Worm (Caenorhabditis elegans): ENCODE data around the gene Y47D3B.12.

DNA sequence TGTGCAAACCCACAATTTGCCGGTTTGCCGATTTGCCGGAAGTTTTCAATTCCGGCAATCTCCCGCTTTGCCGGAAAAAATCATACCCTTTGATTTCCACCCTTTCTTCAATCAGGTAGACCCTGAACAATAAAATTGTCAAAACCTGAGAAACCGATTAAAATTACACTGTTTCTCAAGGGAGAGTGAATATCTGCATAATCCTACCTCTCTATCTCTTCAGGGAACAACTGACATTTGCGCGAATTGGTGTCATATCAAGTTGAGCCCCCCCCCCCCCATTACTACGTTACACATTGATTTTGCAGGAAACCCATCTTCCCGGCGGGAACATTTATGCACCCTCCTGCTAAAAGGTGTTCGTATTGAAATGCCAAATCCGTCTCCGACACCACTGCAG, 7.6 kb downstream of the Y47D3B.12 start, which contains the start of gene twk-31:
- TF ChIP-seq ref-1 (GFP tag; conservative IDR thresholded peaks at IDR 0.05) (no peak), T22C8.4 (GFP tag; IDR thresholded peaks at IDR 0.05) (no peak), ztf-23 (GFP tag; IDR thresholded peaks at IDR 0.05) (no peak), tab-1 (GFP tag; IDR thresholded peaks at IDR 0.05) (no peak), flt-1 (GFP tag; IDR thresholded peaks at IDR 0.05) (no peak), cog-1 (tag; optimal IDR thresholded peaks at IDR 0.05) (no peak), ztf-29 (GFP tag; IDR thresholded peaks at IDR 0.05) (no peak), klf-2 (GFP tag; conservative IDR thresholded peaks at IDR 0.05) (no peak), med-1 (GFP tag; optimal IDR thresholded peaks at IDR 0.05; ENCODE audit: insufficient read depth) (no peak)

Data from whole organism, midembryonic.